Worm (Caenorhabditis elegans) whole organism, mixed stage, embryonic: ENCODE measurements around the gene ddl-2.

Experiments used
- ceh-39 ChIP-seq: fragments of 150-350 bp; optimal IDR thresholded peaks from 2 replicates; lab custom pipeline; 2014; ENCODE audit warnings: missing biosample characterization, missing genetic modification characterization
- elt-3 ChIP-seq: fragments of 150-350 bp; optimal IDR thresholded peaks from 2 replicates; lab custom pipeline; 2014; ENCODE audit warnings: missing biosample characterization, missing genetic modification characterization
- mab-5 ChIP-seq: fragments of 150-350 bp; optimal IDR thresholded peaks from 2 replicates; lab custom pipeline; 2014; ENCODE audit warnings: missing biosample characterization, missing genetic modification characterization
- mep-1 ChIP-seq: fragments of 150-350 bp; optimal IDR thresholded peaks from 2 replicates; lab custom pipeline; 2017; ENCODE audit warnings: missing biosample characterization, missing genetic modification reagents, missing genetic modification characterization, inconsistent platforms
- nhr-237 ChIP-seq: fragments of 150-350 bp; optimal IDR thresholded peaks from 2 replicates; lab custom pipeline; 2014; ENCODE audit warnings: missing biosample characterization, missing genetic modification characterization
- nhr-28 ChIP-seq: fragments of 150-350 bp; optimal IDR thresholded peaks from 2 replicates; lab custom pipeline; 2014; ENCODE audit warnings: missing biosample characterization, missing genetic modification characterization
- pha-4 ChIP-seq: fragments of 150-350 bp; optimal IDR thresholded peaks from 2 replicates; lab custom pipeline; 2018; ENCODE audit warnings: missing biosample characterization, missing genetic modification reagents, missing genetic modification characterization
- snpc-4 ChIP-seq: fragments of 150-350 bp; optimal IDR thresholded peaks from 2 replicates; lab custom pipeline; 2014; ENCODE audit warnings: missing biosample characterization, missing genetic modification characterization
- sptf-1 ChIP-seq: sonication (generic microtip); optimal IDR thresholded peaks from 2 replicates; lab custom pipeline; 2017; ENCODE audit warnings: mild to moderate bottlenecking, missing genetic modification characterization, moderate library complexity, missing compliant biosample characterization
- ztf-11 ChIP-seq: fragments of 150-350 bp; optimal IDR thresholded peaks from 2 replicates; lab custom pipeline; 2014; ENCODE audit warnings: missing biosample characterization, missing genetic modification characterization

- TF ChIP-seq ceh-39: no peak
- no peak for TF ChIP-seq ztf-11 (tag; lab: Kevin White, UChicago)
- TF ChIP-seq mab-5 (tag; lab: Kevin White, UChicago): no peak
- no peak for TF ChIP-seq nhr-237 (tag; lab: Kevin White, UChicago)
- no peak for TF ChIP-seq pha-4 (tag; lab: Kevin White, UChicago)
- no peak for TF ChIP-seq nhr-28
- no peak for TF ChIP-seq elt-3
- no peak for TF ChIP-seq mep-1 (tag; lab: Kevin White, UChicago)
- no peak for TF ChIP-seq snpc-4
- no peak for TF ChIP-seq sptf-1
Measured at ce11 chrII:13595279-13595678, 47.8 kb upstream of the ddl-2 start.
